Worm (Caenorhabditis elegans): Measurements from ENCODE around the gene F54D5.23.
A peak's percentile ranks its signal among the peaks of the same experiment; 100 is the strongest.

Gene F54D5.23

DNA sequence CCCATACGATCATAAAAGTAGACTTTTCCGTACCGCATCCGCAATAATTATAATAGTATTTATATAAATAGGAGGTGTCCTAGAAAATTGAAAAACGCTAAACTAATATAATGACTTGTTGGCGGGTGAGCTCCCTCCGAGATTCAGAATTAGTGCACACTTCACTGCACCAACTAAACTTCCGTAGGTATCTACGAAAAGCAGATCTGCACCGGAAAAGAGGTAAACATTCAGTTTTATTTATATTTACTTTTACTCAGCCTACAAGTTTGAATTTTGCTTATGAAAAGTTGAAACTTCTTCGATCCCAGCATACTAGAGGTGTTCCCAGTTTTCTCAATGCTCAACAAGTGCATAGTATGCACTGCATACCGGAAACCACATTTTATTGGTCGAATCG is 22.9 kb upstream of the F54D5.23 start, which contains the start of gene F07A11.1:
TSS of gene F07A11.1 (minus strand) at position 101 of the 400 bp plus-strand sequence.
- TF ChIP-seq nhr-77 (tag; optimal IDR thresholded peaks at IDR 0.05): no peak
- TF ChIP-seq elt-2 (tag; optimal IDR thresholded peaks at IDR 0.05): no peak

ce11 chrII:11591558-11591957 is 22.5 kb upstream of the F54D5.23 start:
- TF ChIP-seq dpl-1 (GFP tag; optimal IDR thresholded peaks at IDR 0.05) (no peak), nhr-28 (tag; optimal IDR thresholded peaks at IDR 0.05) (no peak)

DNA sequence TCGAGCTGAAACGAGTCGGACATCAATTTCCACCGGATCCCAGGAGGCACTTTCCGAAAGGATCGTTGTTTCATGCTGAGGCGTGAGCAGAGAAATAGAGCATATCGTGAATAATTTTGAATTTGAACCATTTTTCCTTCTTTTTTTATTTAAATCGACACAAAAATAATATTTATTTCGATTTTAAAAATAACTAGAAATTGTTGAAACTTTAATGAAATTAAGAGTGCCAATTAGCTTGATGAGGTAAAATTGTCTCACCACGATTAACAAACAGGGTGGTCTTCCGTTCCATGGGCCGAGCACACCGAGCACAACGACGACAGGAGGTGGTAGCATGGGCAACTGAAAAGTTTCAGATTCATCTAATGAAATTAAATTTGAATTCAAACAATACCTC is 19.2 kb upstream of the F54D5.23 start:
- TF ChIP-seq efl-1 (optimal IDR thresholded peaks at IDR 0.05): no peak
- TF ChIP-seq efl-1 (GFP tag; optimal IDR thresholded peaks at IDR 0.05 in 1 of 2): peak in 1 of 2 experiments; percentile 51
- TF ChIP-seq pag-3 (tag; optimal IDR thresholded peaks at IDR 0.05; ENCODE audit: borderline replicate concordance, insufficient read depth): no peak
- TF ChIP-seq lin-35 (GFP tag; optimal IDR thresholded peaks at IDR 0.05): no peak
- no peak for TF ChIP-seq blmp-1 (tag; optimal IDR thresholded peaks at IDR 0.05)

- no peak for TF ChIP-seq dpl-1 (GFP tag; optimal IDR thresholded peaks at IDR 0.05)
- no peak for TF ChIP-seq aly-2 (tag; optimal IDR thresholded peaks at IDR 0.05)
- TF ChIP-seq unc-30 (tag; optimal IDR thresholded peaks at IDR 0.05): no peak
- no peak for TF ChIP-seq hlh-17 (GFP tag; optimal IDR thresholded peaks at IDR 0.05; ENCODE audit: borderline replicate concordance)
- TF ChIP-seq mep-1 (tag; optimal IDR thresholded peaks at IDR 0.05): no peak
- TF ChIP-seq hlh-4 (tag; optimal IDR thresholded peaks at IDR 0.05): no peak
- TF ChIP-seq fkh-10 (GFP tag; optimal IDR thresholded peaks at IDR 0.05): no peak
- no peak for TF ChIP-seq ceh-88 (GFP tag; IDR thresholded peaks at IDR 0.05)
- TF ChIP-seq ceh-82 (tag; optimal IDR thresholded peaks at IDR 0.05): no peak
- TF ChIP-seq dsc-1 (tag; optimal IDR thresholded peaks at IDR 0.05): no peak
- no peak for TF ChIP-seq ztf-4 (tag; optimal IDR thresholded peaks at IDR 0.05)
- TF ChIP-seq pqm-1 (tag; optimal IDR thresholded peaks at IDR 0.05): no peak
- TF ChIP-seq rnt-1 (tag; optimal IDR thresholded peaks at IDR 0.05): no peak
- no peak for TF ChIP-seq snu-23 (GFP tag; optimal IDR thresholded peaks at IDR 0.05)
- no peak for TF ChIP-seq jun-1 (tag; optimal IDR thresholded peaks at IDR 0.05)
- no peak for TF ChIP-seq nhr-76 (tag; optimal IDR thresholded peaks at IDR 0.05)
- TF ChIP-seq nhr-47 (tag; optimal IDR thresholded peaks at IDR 0.05): no peak
These were observed 13.6 kb upstream of the F54D5.23 start, which contains the start of gene ints-7 for ce11 chrII:11582698-11583097. Gene ints-7, plus strand, starts transcription at chrII:11582849.

- no peak for TF ChIP-seq sox-4 (tag; optimal IDR thresholded peaks at IDR 0.05)
- no peak for TF ChIP-seq nhr-47 (tag; optimal IDR thresholded peaks at IDR 0.05)
- TF ChIP-seq zip-4 (GFP tag; optimal IDR thresholded peaks at IDR 0.05): peak; percentile 90
- peak; percentile 33 for TF ChIP-seq blmp-1 (tag; optimal IDR thresholded peaks at IDR 0.05)
- peak; percentile 64 to 80 for TF ChIP-seq lin-35 (GFP tag; optimal IDR thresholded peaks at IDR 0.05)
- TF ChIP-seq rnt-1 (tag; optimal IDR thresholded peaks at IDR 0.05): peak; percentile 42
- TF ChIP-seq nhr-77 (tag; optimal IDR thresholded peaks at IDR 0.05): no peak
- TF ChIP-seq ceh-90 (tag; optimal IDR thresholded peaks at IDR 0.05): peak; percentile 49
- peak in 1 of 3 experiments; percentile 58 for TF ChIP-seq ceh-82 (tag; optimal IDR thresholded peaks at IDR 0.05)
- TF ChIP-seq unc-130 (tag; optimal IDR thresholded peaks at IDR 0.05): no peak
- no peak for TF ChIP-seq unc-30 (tag; optimal IDR thresholded peaks at IDR 0.05)
- peak; percentile 57 to 82 (median 74) for TF ChIP-seq dpl-1 (GFP tag; optimal IDR thresholded peaks at IDR 0.05)
- no peak for TF ChIP-seq dsc-1 (tag; optimal IDR thresholded peaks at IDR 0.05)
- no peak for TF ChIP-seq jun-1 (tag; optimal IDR thresholded peaks at IDR 0.05)
- peak; percentile 4 for TF ChIP-seq C16A3.4 (tag; optimal IDR thresholded peaks at IDR 0.05)
- TF ChIP-seq lir-3 (tag; optimal IDR thresholded peaks at IDR 0.05; ENCODE audit: poor library complexity): peak; percentile 33
- TF ChIP-seq skn-1 (tag; optimal IDR thresholded peaks at IDR 0.05): peak; percentile 70
- no peak for TF ChIP-seq ztf-4 (tag; optimal IDR thresholded peaks at IDR 0.05)
- TF ChIP-seq fkh-8 (tag; optimal IDR thresholded peaks at IDR 0.05): peak; percentile 5
- peak; percentile 67 to 70 for TF ChIP-seq efl-1 (optimal IDR thresholded peaks at IDR 0.05)
- TF ChIP-seq efl-1 (GFP tag; optimal IDR thresholded peaks at IDR 0.05 in 1 of 2): peak; percentile 81 to 97
- peak; percentile 47 for TF ChIP-seq lin-15B (tag; optimal IDR thresholded peaks at IDR 0.05)
- TF ChIP-seq mdl-1 (tag; optimal IDR thresholded peaks at IDR 0.05): peak in 1 of 2 experiments; percentile 19
- TF ChIP-seq irx-1 (tag; optimal IDR thresholded peaks at IDR 0.05): no peak
- TF ChIP-seq ceh-63 (GFP tag; optimal IDR thresholded peaks at IDR 0.05): no peak
- TF ChIP-seq mep-1 (tag; optimal IDR thresholded peaks at IDR 0.05): peak; percentile 43
- peak in 1 of 2 experiments; percentile 70 for TF ChIP-seq lsy-2 (tag; optimal IDR thresholded peaks at IDR 0.05)
- TF ChIP-seq nhr-20 (tag; optimal IDR thresholded peaks at IDR 0.05): no peak
- TF ChIP-seq isw-1 (GFP tag; IDR thresholded peaks at IDR 0.05): peak; percentile 23; the same call in 1 of the 2 replicates
These were observed 9.2 kb upstream of the F54D5.23 start, which contains the start of gene smc-6 for ce11 chrII:11578327-11578726. Gene smc-6, plus strand, starts transcription at chrII:11578716.
